Worm (Caenorhabditis elegans) whole organism, L1 larva: ENCODE results near the gene W02D7.8.

Experiments
- C04F5.9 ChIP-seq: sonication (generic microtip); optimal IDR thresholded peaks from 2 replicates; lab custom pipeline; 2016; ENCODE audit warnings: missing genetic modification characterization, missing compliant biosample characterization
- C34B4.2 ChIP-seq: sonication (generic microtip); optimal IDR thresholded peaks from 2 replicates; lab custom pipeline; 2017; ENCODE audit warnings: mild to moderate bottlenecking, missing genetic modification characterization, missing compliant biosample characterization
- F16B12.6 ChIP-seq: fragments of 150-350 bp; optimal IDR thresholded peaks from 2 replicates; lab custom pipeline; 2014; ENCODE audit warnings: missing biosample characterization, missing genetic modification characterization
- alr-1 ChIP-seq: fragments of 200-800 bp; sonication (Bioruptor generic); optimal IDR thresholded peaks from 2 replicates; lab custom pipeline; 2018; ENCODE audit warnings: borderline replicate concordance, mild to moderate bottlenecking, missing genetic modification characterization, missing compliant biosample characterization
- aly-2 ChIP-seq: fragments of 150-350 bp; optimal IDR thresholded peaks from 2 replicates; lab custom pipeline; 2014; ENCODE audit warnings: missing biosample characterization, missing genetic modification characterization
- blmp-1 ChIP-seq: fragments of 150-350 bp; optimal IDR thresholded peaks from 2 replicates; lab custom pipeline; 2014; ENCODE audit warnings: missing biosample characterization, missing genetic modification characterization
- ceh-63 ChIP-seq: fragments of 200-800 bp; sonication (Bioruptor generic); optimal IDR thresholded peaks from 2 replicates; lab custom pipeline; 2018; ENCODE audit warnings: mild to moderate bottlenecking, missing genetic modification characterization, missing compliant biosample characterization
- ceh-82 ChIP-seq, 3 experiments: fragments of 150-350 bp in 1 of 3; sonication (generic microtip) in 2 of 3; optimal IDR thresholded peaks; 2 replicates each; lab custom pipeline; 2014 to 2017; ENCODE audit warnings: missing biosample characterization in 3 of 3, missing genetic modification characterization in 3 of 3
- ceh-88 ChIP-seq: fragments of 200-800 bp; sonication (Bioruptor generic); IDR thresholded peaks from 2 replicates; pipeline ENCODE4 v1.3.6; 2022; ENCODE audit warnings: missing genetic modification characterization, missing compliant biosample characterization
- ceh-90 ChIP-seq: sonication (generic microtip); optimal IDR thresholded peaks from 2 replicates; lab custom pipeline; 2016; ENCODE audit warnings: missing genetic modification characterization, missing compliant biosample characterization
- ces-1 ChIP-seq: fragments of 150-350 bp; optimal IDR thresholded peaks from 2 replicates; lab custom pipeline; 2014; ENCODE audit warnings: missing biosample characterization, missing genetic modification reagents, missing genetic modification characterization
- dpl-1 ChIP-seq, 3 experiments: fragments of 150-350 bp in 2 of 3; sonication (generic microtip) in 1 of 3; optimal IDR thresholded peaks; 2 replicates each; lab custom pipeline; 2014 to 2017; ENCODE audit warnings: missing biosample characterization in 3 of 3, missing genetic modification characterization in 3 of 3, missing genetic modification reagents in 3 of 3
- efl-3 ChIP-seq: fragments of 200-800 bp; sonication (Bioruptor generic); optimal IDR thresholded peaks from 2 replicates; lab custom pipeline; 2018; ENCODE audit warnings: mild to moderate bottlenecking, missing genetic modification characterization, missing compliant biosample characterization
- elt-2 ChIP-seq: sonication (generic microtip); optimal IDR thresholded peaks from 2 replicates; lab custom pipeline; 2016; ENCODE audit warnings: missing genetic modification characterization, mild to moderate bottlenecking, inconsistent platforms, missing compliant biosample characterization, missing genetic modification reagents
- ets-5 ChIP-seq: fragments of 200-800 bp; sonication (Bioruptor generic); IDR thresholded peaks from 2 replicates; pipeline ENCODE4 v1.3.6; 2022; ENCODE audit warnings: missing genetic modification characterization, missing compliant biosample characterization
- fkh-8 ChIP-seq: sonication (generic microtip); optimal IDR thresholded peaks from 2 replicates; lab custom pipeline; 2016; ENCODE audit warnings: mild to moderate bottlenecking, missing genetic modification characterization, missing compliant biosample characterization
- fos-1 ChIP-seq: fragments of 150-350 bp; optimal IDR thresholded peaks from 2 replicates; lab custom pipeline; 2014; ENCODE audit warnings: missing biosample characterization, missing genetic modification characterization
- grh-1 ChIP-seq: fragments of 200-800 bp; sonication (Bioruptor generic); IDR thresholded peaks from 2 replicates; pipeline ENCODE4 v1.3.6; 2022; ENCODE audit warnings: missing genetic modification reagents, missing genetic modification characterization, missing compliant biosample characterization
- hlh-17 ChIP-seq: fragments of 200-800 bp; sonication (Bioruptor generic); optimal IDR thresholded peaks from 2 replicates; lab custom pipeline; 2018; ENCODE audit warnings: missing genetic modification characterization, mild to moderate bottlenecking, missing compliant biosample characterization, moderate library complexity, borderline replicate concordance
- irx-1 ChIP-seq: sonication (generic microtip); optimal IDR thresholded peaks from 2 replicates; lab custom pipeline; 2016; ENCODE audit warnings: missing genetic modification characterization, missing compliant biosample characterization
- isw-1 ChIP-seq: fragments of 200-800 bp; sonication (Bioruptor generic); IDR thresholded peaks from 2 replicates; pipeline ENCODE4 v1.3.6; 2022; ENCODE audit warnings: missing genetic modification characterization, missing compliant biosample characterization
- lin-13 ChIP-seq: fragments of 150-350 bp; optimal IDR thresholded peaks from 2 replicates; lab custom pipeline; 2014; ENCODE audit warnings: missing biosample characterization, missing genetic modification reagents, missing genetic modification characterization
- lin-14 ChIP-seq: fragments of 200-800 bp; sonication (Bioruptor generic); optimal IDR thresholded peaks from 2 replicates; lab custom pipeline; 2018; ENCODE audit warnings: mild to moderate bottlenecking, missing genetic modification characterization, moderate library complexity, missing compliant biosample characterization
- lin-15B ChIP-seq: fragments of 150-350 bp; sonication (generic microtip); optimal IDR thresholded peaks from 3 replicates; lab custom pipeline; 2014; ENCODE audit warnings: missing biosample characterization, missing genetic modification characterization
- lin-35 ChIP-seq, 2 experiments: fragments of 150-350 bp; optimal IDR thresholded peaks; 2 replicates each; lab custom pipeline; 2014; ENCODE audit warnings: missing biosample characterization in 2 of 2, missing genetic modification characterization in 2 of 2, missing genetic modification reagents in 2 of 2
- lir-3 ChIP-seq: sonication (generic microtip); optimal IDR thresholded peaks from 2 replicates; lab custom pipeline; 2016; ENCODE audit warnings: mild to moderate bottlenecking, missing genetic modification characterization, moderate library complexity, missing compliant biosample characterization; ENCODE audit not compliant: poor library complexity
- mab-9 ChIP-seq: fragments of 200-800 bp; sonication (Bioruptor generic); IDR thresholded peaks from 2 replicates; pipeline ENCODE4 v1.3.6; 2022; ENCODE audit warnings: missing genetic modification reagents, missing genetic modification characterization, missing compliant biosample characterization
- mdl-1 ChIP-seq, 2 experiments: fragments of 150-350 bp; optimal IDR thresholded peaks; 2 replicates each; lab custom pipeline; 2014 to 2017; ENCODE audit warnings: missing biosample characterization in 2 of 2, missing genetic modification characterization in 2 of 2, inconsistent platforms in 1 of 2
- mef-2 ChIP-seq: fragments of 150-350 bp; optimal IDR thresholded peaks from 2 replicates; lab custom pipeline; 2014; ENCODE audit warnings: missing biosample characterization, missing genetic modification characterization
- nhr-12 ChIP-seq: sonication (generic microtip); optimal IDR thresholded peaks from 2 replicates; lab custom pipeline; 2017; ENCODE audit warnings: missing biosample characterization, missing genetic modification characterization
- nhr-19 ChIP-seq: fragments of 200-800 bp; sonication (Bioruptor generic); conservative IDR thresholded peaks from 2 replicates; pipeline ENCODE4 v1.3.6; 2022; ENCODE audit warnings: missing genetic modification characterization, missing compliant biosample characterization
- nhr-237 ChIP-seq: fragments of 150-350 bp; optimal IDR thresholded peaks from 2 replicates; lab custom pipeline; 2014; ENCODE audit warnings: missing biosample characterization, missing genetic modification characterization
- nhr-71 ChIP-seq: sonication (generic microtip); optimal IDR thresholded peaks from 2 replicates; lab custom pipeline; 2016; ENCODE audit warnings: mild to moderate bottlenecking, missing genetic modification characterization, moderate library complexity, missing compliant biosample characterization
- nhr-84 ChIP-seq: sonication (generic microtip); optimal IDR thresholded peaks from 2 replicates; lab custom pipeline; 2017; ENCODE audit warnings: missing biosample characterization, missing genetic modification characterization
- pqm-1 ChIP-seq: sonication (generic microtip); optimal IDR thresholded peaks from 3 replicates; lab custom pipeline; 2017; ENCODE audit warnings: missing biosample characterization, missing genetic modification characterization
- skn-1 ChIP-seq: fragments of 150-350 bp; optimal IDR thresholded peaks from 2 replicates; lab custom pipeline; 2014; ENCODE audit warnings: missing biosample characterization, missing genetic modification characterization
- snu-23 ChIP-seq: sonication (generic microtip); optimal IDR thresholded peaks from 2 replicates; lab custom pipeline; 2016; ENCODE audit warnings: missing genetic modification characterization, missing compliant biosample characterization
- sptf-1 ChIP-seq: fragments of 150-350 bp; optimal IDR thresholded peaks from 2 replicates; lab custom pipeline; 2014; ENCODE audit warnings: missing biosample characterization, missing genetic modification characterization
- sup-37 ChIP-seq: fragments of 200-800 bp; sonication (Bioruptor generic); optimal IDR thresholded peaks from 2 replicates; lab custom pipeline; 2018; ENCODE audit warnings: mild to moderate bottlenecking, missing genetic modification characterization, missing compliant biosample characterization
- tlp-1 ChIP-seq: fragments of 150-350 bp; optimal IDR thresholded peaks from 2 replicates; lab custom pipeline; 2014; ENCODE audit warnings: missing biosample characterization, missing genetic modification characterization
- unc-62 ChIP-seq: fragments of 150-350 bp; optimal IDR thresholded peaks from 2 replicates; lab custom pipeline; 2014; ENCODE audit warnings: missing biosample characterization, missing genetic modification reagents, missing genetic modification characterization
- unc-86 ChIP-seq: sonication (generic microtip); optimal IDR thresholded peaks from 2 replicates; lab custom pipeline; 2016; ENCODE audit warnings: missing genetic modification characterization, missing compliant biosample characterization
- unc-98 ChIP-seq: fragments of 200-800 bp; sonication (Bioruptor generic); IDR thresholded peaks from 2 replicates; pipeline ENCODE4 v1.3.6; 2022; ENCODE audit warnings: missing genetic modification characterization, missing compliant biosample characterization
- zag-1 ChIP-seq: fragments of 150-350 bp; optimal IDR thresholded peaks from 2 replicates; lab custom pipeline; 2014; ENCODE audit warnings: missing biosample characterization, missing genetic modification characterization
- zip-4 ChIP-seq: fragments of 200-800 bp; sonication (Bioruptor generic); optimal IDR thresholded peaks from 2 replicates; lab custom pipeline; 2018; ENCODE audit warnings: mild to moderate bottlenecking, missing genetic modification characterization, moderate library complexity, missing compliant biosample characterization
- ztf-11 ChIP-seq, 2 experiments: sonication (generic microtip); optimal IDR thresholded peaks; 2 replicates each; lab custom pipeline; 2016 to 2017; ENCODE audit warnings: missing genetic modification characterization in 2 of 2, missing biosample characterization in 1 of 2, missing compliant biosample characterization in 1 of 2
- ztf-4 ChIP-seq: fragments of 150-350 bp; optimal IDR thresholded peaks from 2 replicates; lab custom pipeline; 2014; ENCODE audit warnings: missing biosample characterization, missing genetic modification characterization

W02D7.8 gene

DNA sequence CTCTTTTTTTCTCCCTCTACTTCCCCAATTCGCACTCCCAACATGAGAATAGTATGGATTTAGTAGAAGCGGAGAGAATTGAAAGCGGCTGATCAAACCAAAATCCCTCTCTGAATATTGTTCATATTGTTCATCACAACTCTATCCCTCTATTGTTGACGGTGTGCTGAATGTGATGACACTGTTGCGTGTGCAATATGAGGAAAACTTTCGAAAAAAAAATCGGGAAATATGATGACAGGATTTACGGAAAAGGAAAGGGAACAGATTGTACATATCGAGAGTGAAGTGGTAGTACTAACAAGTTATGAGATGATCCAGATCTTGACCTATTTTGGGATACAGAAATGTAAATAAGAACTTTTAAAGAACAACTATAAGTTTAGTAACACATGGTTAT lies 10.4 kb downstream of the W02D7.8 start, which contains the start of gene smex-1:
smex-1 (minus strand) TSS at position 101 of the 400 bp plus-strand sequence.
- no peak for TF ChIP-seq mab-9 (GFP tag; lab: Robert Waterston, UW)
- TF ChIP-seq ces-1 (GFP tag; lab: Kevin White, UChicago) = no peak
- no peak for TF ChIP-seq lin-15B
- TF ChIP-seq mdl-1 (tag; optimal IDR thresholded peaks at IDR 0.05; lab: Kevin White, UChicago) = no peak
- TF ChIP-seq fkh-8 (tag; lab: Kevin White, UChicago) = no peak
- no peak for TF ChIP-seq ets-5 (GFP tag; lab: Robert Waterston, UW)
- TF ChIP-seq ceh-63 = no peak

DNA sequence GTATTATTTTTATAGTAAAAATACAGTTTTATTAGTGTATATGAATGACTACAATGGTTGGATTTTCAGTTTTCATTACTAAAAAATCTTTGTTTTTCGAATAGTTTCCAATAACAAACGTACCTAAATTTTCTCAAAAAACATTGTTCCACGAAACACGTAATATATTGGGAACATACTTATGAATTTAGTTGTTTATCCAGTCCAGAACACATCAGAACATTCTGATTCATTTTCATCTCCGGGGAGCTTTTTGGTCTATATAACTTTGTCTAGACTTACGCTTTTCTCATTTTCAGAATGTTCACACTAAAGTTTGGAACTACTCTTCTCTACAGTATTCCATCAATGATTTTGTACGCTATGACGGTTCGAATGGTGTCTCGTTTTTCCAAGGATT lies 14.5 kb downstream of the W02D7.8 start, which contains the start of gene srg-33:
srg-33 (plus strand) TSS at position 301 of the 400 bp plus-strand sequence.
- TF ChIP-seq F16B12.6 (tag; lab: Kevin White, UChicago) (no peak), ceh-88 (GFP tag; lab: Robert Waterston, UW) (no peak), snu-23 (GFP tag; lab: Kevin White, UChicago) (no peak), nhr-237 (tag; lab: Kevin White, UChicago) (no peak), C34B4.2 (tag; lab: Kevin White, UChicago) (no peak), lin-13 (GFP tag; lab: Kevin White, UChicago) (no peak), sup-37 (GFP tag; lab: Kevin White, UChicago) (no peak), unc-62 (GFP tag; lab: Kevin White, UChicago) (no peak), zip-4 (GFP tag; lab: Kevin White, UChicago) (no peak), ceh-82 (tag; optimal IDR thresholded peaks at IDR 0.05; lab: Kevin White, UChicago) (no peak), dpl-1 (GFP tag; optimal IDR thresholded peaks at IDR 0.05; lab: Kevin White, UChicago) (no peak), nhr-84 (tag; lab: Kevin White, UChicago) (no peak), irx-1 (tag; lab: Kevin White, UChicago) (no peak), ces-1 (GFP tag; lab: Kevin White, UChicago) (no peak)
- TF ChIP-seq, all 84 proteins: peak for 0

ce11 chrV:8288125-8288806 lies 18.0 kb downstream of the W02D7.8 start:
- no peak for TF ChIP-seq hlh-17
- TF ChIP-seq lin-14 (GFP tag; lab: Kevin White, UChicago) = no peak
- TF ChIP-seq C34B4.2 (tag; lab: Kevin White, UChicago) = no peak
- no peak for TF ChIP-seq C04F5.9 (tag; lab: Kevin White, UChicago)
- TF ChIP-seq alr-1 = no peak
- no peak for TF ChIP-seq isw-1 (GFP tag; lab: Robert Waterston, UW)
- peak; percentile 35 for TF ChIP-seq zip-4 (GFP tag; lab: Kevin White, UChicago)
- TF ChIP-seq unc-98 (GFP tag; lab: Robert Waterston, UW) = no peak
- no peak for TF ChIP-seq nhr-12
- no peak for TF ChIP-seq lir-3
- no peak for TF ChIP-seq zag-1 (tag; lab: Kevin White, UChicago)
- TF ChIP-seq blmp-1 (tag; lab: Kevin White, UChicago) = no peak
- no peak for TF ChIP-seq ztf-4 (tag; lab: Kevin White, UChicago)
- no peak for TF ChIP-seq ceh-90 (tag; lab: Kevin White, UChicago)
- TF ChIP-seq tlp-1 (tag; lab: Kevin White, UChicago) = no peak
- TF ChIP-seq skn-1 (tag; lab: Kevin White, UChicago) = peak; percentile 44
- TF ChIP-seq nhr-237 (tag; lab: Kevin White, UChicago) = no peak
- TF ChIP-seq unc-62 (GFP tag; lab: Kevin White, UChicago) = no peak
- TF ChIP-seq nhr-19 (GFP tag; lab: Robert Waterston, UW) = 0 out of 2 replicates have a peak, but pooled peaks have one; percentile 21
- TF ChIP-seq elt-2 (tag; lab: Kevin White, UChicago) = peak; percentile 81
- no peak for TF ChIP-seq grh-1
- TF ChIP-seq mef-2 = no peak
- peak; percentile 17 for TF ChIP-seq nhr-71 (tag; lab: Kevin White, UChicago)
- TF ChIP-seq fos-1 (tag; lab: Kevin White, UChicago) = no peak
- TF ChIP-seq fkh-8 (tag; lab: Kevin White, UChicago) = peak; percentile 5
- no peak for TF ChIP-seq unc-86 (tag; lab: Kevin White, UChicago)
- TF ChIP-seq pqm-1 (tag; lab: Kevin White, UChicago) = no peak
- no peak for TF ChIP-seq sptf-1 (tag; lab: Kevin White, UChicago)
- no peak for TF ChIP-seq aly-2 (tag; lab: Kevin White, UChicago)
- TF ChIP-seq efl-3 = no peak
- TF ChIP-seq ztf-11 (tag; optimal IDR thresholded peaks at IDR 0.05; lab: Kevin White, UChicago) = no peak
- TF ChIP-seq lin-35 (GFP tag; optimal IDR thresholded peaks at IDR 0.05; lab: Kevin White, UChicago) = no peak
- no peak for TF ChIP-seq dpl-1 (GFP tag; optimal IDR thresholded peaks at IDR 0.05; lab: Kevin White, UChicago)
